Worm (Caenorhabditis elegans): ENCODE measurements around the gene lam-1.
"Not testable (repeated sequence)": the region's sequence is repeated elsewhere in the genome, so short reads cannot be mapped to it uniquely, and the experiment has no call there.

lam-1 gene

DNA sequence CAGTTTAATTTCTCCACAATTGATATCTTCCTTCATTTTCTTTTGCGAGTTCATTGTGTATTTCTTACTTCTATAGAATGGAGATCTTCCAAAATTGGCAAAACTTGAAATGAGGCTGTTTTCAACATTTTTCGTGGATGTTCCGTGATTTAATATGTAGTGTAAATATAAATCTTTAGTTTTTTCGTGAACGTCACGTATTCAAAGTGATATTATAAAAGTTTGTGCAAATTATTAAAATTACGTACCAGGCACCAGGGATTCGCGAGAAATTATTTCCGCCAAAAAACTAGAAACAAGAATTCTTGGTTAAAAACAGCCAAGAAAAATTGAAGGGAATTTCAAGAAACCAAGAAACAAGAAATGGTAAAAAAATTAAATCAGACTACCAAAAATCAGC is 51.1 kb downstream of the lam-1 start, which contains the start of gene Y59E9AL.8:
TSS of gene Y59E9AL.8 (minus strand) at position 101 of the 400 bp plus-strand sequence.
- TF ChIP-seq ceh-22 (tag; optimal IDR thresholded peaks at IDR 0.05) (no peak), Y22D7AL.16 (tag; optimal IDR thresholded peaks at IDR 0.05) (no peak), K02D7.2 (tag; optimal IDR thresholded peaks at IDR 0.05) (no peak), pat-9 (tag; optimal IDR thresholded peaks at IDR 0.05) (no peak), sox-2 (GFP tag; IDR thresholded peaks at IDR 0.05) (no peak), nfya-1 (tag; optimal IDR thresholded peaks at IDR 0.05) (no peak), sox-4 (tag; optimal IDR thresholded peaks at IDR 0.05) (no peak), ceh-2 (tag; optimal IDR thresholded peaks at IDR 0.05) (no peak), ceh-14 (tag; optimal IDR thresholded peaks at IDR 0.05) (no peak)

DNA sequence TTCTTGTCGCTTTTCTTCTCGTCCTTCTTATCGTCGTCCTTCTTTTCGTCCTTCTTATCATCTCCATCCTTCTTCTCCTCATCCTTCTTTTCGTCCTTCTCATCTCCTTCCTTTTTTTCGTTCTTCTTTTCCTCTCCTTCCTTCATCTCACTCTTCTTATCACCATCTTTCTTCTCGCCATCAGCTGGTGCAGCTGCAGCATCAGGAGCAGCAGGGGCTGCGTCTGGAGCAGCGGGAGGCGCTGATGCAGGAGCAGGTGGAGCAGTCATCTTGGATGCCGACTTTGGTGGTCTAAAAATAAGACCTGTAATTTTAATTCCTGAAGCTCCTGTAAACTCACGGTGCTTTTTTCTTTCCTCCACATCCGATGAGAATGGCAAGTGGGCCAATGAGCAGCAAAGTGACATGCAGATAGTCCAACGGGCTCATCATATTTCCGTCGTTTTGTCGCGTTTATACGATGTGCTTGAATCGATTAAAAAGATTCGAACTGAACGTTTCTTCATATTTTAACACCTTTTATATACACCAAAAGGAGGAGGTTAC is 52.2 kb downstream of the lam-1 start, which contains the start of gene cylc-1:
TSS of gene cylc-1 (minus strand) at position 496 of the 546 bp plus-strand sequence.
- TF ChIP-seq nfya-1, eyg-1, nhr-232 (tag; optimal IDR thresholded peaks at IDR 0.05): not testable (repeated sequence)

DNA sequence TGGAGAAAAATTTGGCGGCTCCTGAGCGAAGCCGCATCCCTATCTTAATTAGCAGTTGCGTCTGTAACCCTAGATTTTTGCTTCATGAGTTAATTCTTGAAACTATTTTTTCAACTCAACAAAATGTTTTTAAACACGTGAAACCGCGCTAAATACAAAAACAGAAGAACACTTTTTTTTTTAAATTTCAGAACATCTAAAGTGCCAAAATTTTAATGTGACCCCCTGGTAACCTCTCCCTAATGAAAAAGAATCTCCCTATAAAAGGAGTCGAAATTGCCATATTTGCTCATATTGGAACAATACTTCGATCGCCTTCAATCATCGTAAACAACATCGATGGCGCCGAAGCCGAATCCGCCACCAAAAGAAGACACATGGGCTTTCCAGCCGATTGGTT is 53.4 kb downstream of the lam-1 start, which contains the start of gene nsph-4.1:
TSS of gene nsph-4.1 (plus strand) at position 301 of the 400 bp plus-strand sequence.
- not testable (repeated sequence) for TF ChIP-seq ceh-18 (tag; optimal IDR thresholded peaks at IDR 0.05); K09A11.1 (tag; optimal IDR thresholded peaks at IDR 0.05; ENCODE audit: insufficient read depth); unc-55 (GFP tag; optimal IDR thresholded peaks at IDR 0.05)

DNA sequence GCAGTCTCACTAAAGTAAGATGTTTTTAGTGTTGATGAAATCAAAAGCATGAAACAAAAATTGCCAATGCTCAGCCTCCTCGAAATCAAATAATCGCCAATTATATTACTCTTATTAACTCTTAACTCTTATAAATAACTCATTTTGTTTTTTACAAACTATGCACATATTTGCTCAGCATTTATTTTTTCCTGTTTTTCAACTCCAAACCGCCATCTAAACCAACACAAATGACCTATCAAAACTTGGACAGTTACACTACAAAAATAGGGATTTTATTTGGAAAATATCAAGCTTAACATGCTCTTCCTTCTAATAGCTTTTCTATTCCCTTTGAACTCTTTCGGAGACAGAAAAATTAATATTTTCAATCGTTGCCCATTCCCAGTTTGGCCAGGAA is 55.5 kb downstream of the lam-1 start, which contains the start of gene thn-6:
TSS of gene thn-6 (plus strand) at position 301 of the 400 bp plus-strand sequence.
- TF ChIP-seq hlh-8 (tag; optimal IDR thresholded peaks at IDR 0.05) = no peak

DNA sequence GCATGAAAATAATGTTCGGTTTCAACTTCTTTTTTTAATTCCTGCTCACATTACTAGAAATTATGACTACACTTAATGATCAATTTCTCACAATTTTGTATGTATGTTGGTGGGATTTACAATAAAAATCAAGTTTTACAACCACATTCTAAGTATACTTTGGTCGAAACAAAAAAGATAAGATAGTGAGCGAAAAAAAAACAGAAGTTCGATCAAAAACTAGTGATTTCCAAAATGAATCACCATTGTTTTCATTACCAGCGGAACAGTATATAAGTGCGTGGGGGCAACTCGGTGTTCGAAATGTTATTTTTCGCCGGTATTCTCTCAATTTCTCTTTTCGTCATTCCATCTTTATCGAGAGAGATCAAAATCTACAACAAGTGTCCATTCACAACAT is 57.4 kb downstream of the lam-1 start, which contains the start of gene thn-5:
TSS of gene thn-5 (plus strand) at position 301 of the 400 bp plus-strand sequence.
- no peak for TF ChIP-seq Y22D7AL.16 (tag; optimal IDR thresholded peaks at IDR 0.05)
- TF ChIP-seq fkh-6 (tag; optimal IDR thresholded peaks at IDR 0.05) = no peak
- TF ChIP-seq lin-11 (tag; optimal IDR thresholded peaks at IDR 0.05) = no peak
- no peak for TF ChIP-seq zip-5 (tag; optimal IDR thresholded peaks at IDR 0.05)
- no peak for TF ChIP-seq unc-55 (GFP tag; optimal IDR thresholded peaks at IDR 0.05)
- TF ChIP-seq fax-1 (tag; optimal IDR thresholded peaks at IDR 0.05) = no peak
- TF ChIP-seq ama-1 (optimal IDR thresholded peaks at IDR 0.05) = no peak
- TF ChIP-seq ahr-1 (tag; optimal IDR thresholded peaks at IDR 0.05) = no peak
- TF ChIP-seq tbx-2 (tag; optimal IDR thresholded peaks at IDR 0.05) = no peak
- no peak for TF ChIP-seq T23F11.4 (GFP tag; optimal IDR thresholded peaks at IDR 0.05)
- TF ChIP-seq dmd-4 (tag; optimal IDR thresholded peaks at IDR 0.05; ENCODE audit: borderline replicate concordance) = no peak
- TF ChIP-seq nfya-1 (tag; optimal IDR thresholded peaks at IDR 0.05) = no peak
- no peak for TF ChIP-seq ceh-48 (tag; optimal IDR thresholded peaks at IDR 0.05)
- TF ChIP-seq ceh-18 (tag; optimal IDR thresholded peaks at IDR 0.05) = no peak
- TF ChIP-seq ceh-45 (GFP tag; IDR thresholded peaks at IDR 0.05) = no peak
- TF ChIP-seq pros-1 (tag; optimal IDR thresholded peaks at IDR 0.05) = no peak
- TF ChIP-seq lim-6 (tag; optimal IDR thresholded peaks at IDR 0.05) = no peak
- TF ChIP-seq nhr-11 (tag; optimal IDR thresholded peaks at IDR 0.05) = no peak

Data from whole organism, late embryonic.